Fruit fly (Drosophila melanogaster): Measurements from ENCODE around the gene Nepl19.
A peak's percentile ranks its signal among the peaks of the same experiment; 100 is the strongest.

The Nepl19 gene

DNA sequence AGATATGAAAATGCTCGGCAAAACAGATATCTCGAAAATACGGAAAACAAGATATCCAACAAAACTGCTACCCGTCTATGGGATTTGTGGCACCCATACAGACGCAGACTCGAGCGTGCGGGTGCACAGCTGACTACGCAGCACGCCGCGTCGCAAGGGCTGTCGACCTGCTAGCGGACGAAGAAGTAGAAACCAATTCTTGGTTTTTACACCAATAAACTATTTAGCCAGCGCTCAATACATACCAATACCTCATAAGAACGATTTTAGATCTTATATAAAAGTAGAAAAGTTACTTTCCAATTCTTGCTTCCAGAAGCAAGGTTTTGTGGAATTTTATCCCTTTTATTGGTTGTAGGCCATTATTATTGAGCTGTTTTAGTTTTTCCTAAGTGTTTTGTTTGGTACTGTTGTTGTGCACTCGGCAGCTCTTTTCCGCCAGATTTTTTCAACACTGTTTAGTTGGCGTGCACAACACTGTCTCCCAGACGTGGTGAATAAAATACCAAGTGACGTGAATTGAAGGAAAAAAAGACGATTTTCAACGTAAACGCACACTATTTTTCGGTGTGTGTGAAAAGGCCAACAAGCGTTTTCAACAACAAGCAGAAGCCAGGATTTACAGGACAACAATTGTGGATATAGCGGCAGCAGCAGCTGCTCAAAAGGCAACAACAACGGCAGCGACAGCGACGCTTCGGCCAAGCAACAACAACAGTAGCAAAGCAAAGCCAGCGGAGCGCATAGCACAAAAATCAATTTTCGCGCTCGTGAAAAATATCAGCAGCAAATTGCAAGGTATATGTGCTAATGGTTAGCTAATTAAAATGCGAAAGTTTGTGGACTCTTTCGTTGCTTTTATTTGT is 8.9 kb upstream of the Nepl19 start:
- peak; percentile 37; the same call in 1 of the 2 replicates for TF ChIP-seq Dref (GFP tag; IDR thresholded peaks at IDR 0.05)
- TF ChIP-seq pros (GFP tag; optimal IDR thresholded peaks at IDR 0.05) = peak; percentile 42
- no peak for TF ChIP-seq mld (GFP tag; IDR thresholded peaks at IDR 0.05; ENCODE audit: partially characterized antibody)
- TF ChIP-seq lmd (GFP tag; IDR thresholded peaks at IDR 0.05) = peak; percentile 74
- peak; percentile 77 for TF ChIP-seq gro (GFP tag; optimal IDR thresholded peaks at IDR 0.05)
- TF ChIP-seq tap (tag; optimal IDR thresholded peaks at IDR 0.05) = peak; percentile 65
- TF ChIP-seq Hr51 (GFP tag; optimal IDR thresholded peaks at IDR 0.05) = peak; percentile 61 to 66
- TF ChIP-seq Pdp1 (GFP tag; optimal IDR thresholded peaks at IDR 0.05) = peak; percentile 75 to 90
- TF ChIP-seq dan (GFP tag; IDR thresholded peaks at IDR 0.05) = no peak
- peak; percentile 79 for TF ChIP-seq CG15514 (GFP tag; optimal IDR thresholded peaks at IDR 0.05)
- peak; percentile 25 for TF ChIP-seq CG7271 (tag; optimal IDR thresholded peaks at IDR 0.05)
- TF ChIP-seq CG14050 (GFP tag; IDR thresholded peaks at IDR 0.05) = peak; percentile 56; the same call in 2 of the 3 replicates
- peak; percentile 67 for TF ChIP-seq CG3995 (GFP tag; optimal IDR thresholded peaks at IDR 0.05)
- no peak for TF ChIP-seq vnd (GFP tag; IDR thresholded peaks at IDR 0.05; ENCODE audit: partially characterized antibody)
- TF ChIP-seq bowl (GFP tag; IDR thresholded peaks at IDR 0.05) = no peak
- peak; percentile 87 for TF ChIP-seq CG3847 (GFP tag; IDR thresholded peaks at IDR 0.05)
- peak; percentile 60; the same call in 1 of the 2 replicates for TF ChIP-seq wdn (GFP tag; IDR thresholded peaks at IDR 0.05)
- peak; percentile 63 for TF ChIP-seq CG18262 (tag; optimal IDR thresholded peaks at IDR 0.05)
- peak; percentile 65 for TF ChIP-seq CG9727 (GFP tag; optimal IDR thresholded peaks at IDR 0.05)
- TF ChIP-seq cad (GFP tag; optimal IDR thresholded peaks at IDR 0.05) = no peak
- TF ChIP-seq CG10565 (GFP tag; optimal IDR thresholded peaks at IDR 0.05) = no peak
- TF ChIP-seq Tbp (GFP tag; optimal IDR thresholded peaks at IDR 0.05) = no peak
- peak; percentile 43 for TF ChIP-seq dmrt11E (tag; optimal IDR thresholded peaks at IDR 0.05)
- TF ChIP-seq ap (GFP tag; IDR thresholded peaks at IDR 0.05) = no peak
- TF ChIP-seq jigr1 (GFP tag; IDR thresholded peaks at IDR 0.05) = no peak
- TF ChIP-seq CG11560 (tag; IDR thresholded peaks at IDR 0.05) = peak; percentile 59; the same call in 1 of the 3 replicates
- TF ChIP-seq Adf1 (GFP tag; IDR thresholded peaks at IDR 0.05) = peak; percentile 62
- TF ChIP-seq CG1792 (GFP tag; optimal IDR thresholded peaks at IDR 0.05) = peak; percentile 86
- TF ChIP-seq Ets65A (GFP tag) = peak; percentile 97
- no peak for TF ChIP-seq toy (GFP tag; IDR thresholded peaks at IDR 0.05)
- peak; percentile 86 for TF ChIP-seq lab (GFP tag; optimal IDR thresholded peaks at IDR 0.05)
- peak; percentile 70 for TF ChIP-seq nerfin-1 (tag; optimal IDR thresholded peaks at IDR 0.05)
- TF ChIP-seq pnt (GFP tag; optimal IDR thresholded peaks at IDR 0.05) = peak; percentile 79
- TF ChIP-seq CG12104 (GFP tag; optimal IDR thresholded peaks at IDR 0.05) = peak; percentile 82
- TF ChIP-seq CG2889 (GFP tag; IDR thresholded peaks at IDR 0.05) = 0 out of 3 replicates have a peak, but pooled peaks have one; percentile 21
- peak; percentile 81 for TF ChIP-seq sug (tag; optimal IDR thresholded peaks at IDR 0.05)
- TF ChIP-seq CG13775 (GFP tag; optimal IDR thresholded peaks at IDR 0.05) = peak; percentile 63
- TF ChIP-seq bab2 (GFP tag; optimal IDR thresholded peaks at IDR 0.05) = peak; percentile 78
- TF ChIP-seq NFAT (GFP tag; IDR thresholded peaks at IDR 0.05) = peak; percentile 83
- TF ChIP-seq sqz (GFP tag; optimal IDR thresholded peaks at IDR 0.05) = peak; percentile 58
- peak; percentile 69 for TF ChIP-seq CG31441 (GFP tag; IDR thresholded peaks at IDR 0.05)
- TF ChIP-seq danr (GFP tag; IDR thresholded peaks at IDR 0.05) = peak; percentile 39; the same call in 1 of the 2 replicates
- TF ChIP-seq CG14860 (GFP tag; IDR thresholded peaks at IDR 0.05; ENCODE audit: partially characterized antibody) = no peak
- TF ChIP-seq TFAM (GFP tag; optimal IDR thresholded peaks at IDR 0.05) = no peak
- peak; percentile 75; the same call in 1 of the 2 replicates for TF ChIP-seq CG6689 (GFP tag; IDR thresholded peaks at IDR 0.05)
- no peak for TF ChIP-seq Kr (GFP tag; optimal IDR thresholded peaks at IDR 0.05)
- TF ChIP-seq row (GFP tag; IDR thresholded peaks at IDR 0.05) = peak; percentile 80
- TF ChIP-seq eve (GFP tag; optimal IDR thresholded peaks at IDR 0.05) = no peak
- peak; percentile 59 for TF ChIP-seq CG32772 (GFP tag; IDR thresholded peaks at IDR 0.05)

Measured in whole organism, embryonic.